Fruit fly (Drosophila melanogaster): Measurements from ENCODE around the gene Baldspot.

- TF ChIP-seq psq (optimal IDR thresholded peaks at IDR 0.05) (no peak), Sin3A (optimal IDR thresholded peaks at IDR 0.05) (no peak), h (optimal IDR thresholded peaks at IDR 0.05) (no peak), Myc (optimal IDR thresholded peaks at IDR 0.05) (no peak)
Measured at dm6 chr3L:16652531-16652930, 8.9 kb downstream of the Baldspot start.
